Fruit fly (Drosophila melanogaster) whole organism, embryonic: ENCODE measurements around the gene CG10019.

Experiments
- Awh ChIP-seq: fragments of 200-800 bp; sonication (Bioruptor generic); IDR thresholded peaks from 2 replicates; pipeline ENCODE4, ENCODE4 v1.3.6; 2022; ENCODE audit warnings: missing biosample characterization, missing genetic modification characterization
- B-H2 ChIP-seq: fragments of 200-800 bp; sonication (Bioruptor generic); optimal IDR thresholded peaks from 2 replicates; lab custom pipeline; 2018; ENCODE audit warnings: missing biosample characterization, mild to moderate bottlenecking, missing genetic modification characterization
- CG10321 ChIP-seq: fragments of 200-800 bp; sonication (Bioruptor generic); IDR thresholded peaks from 2 replicates; pipeline ENCODE4 v1.3.6; 2022; ENCODE audit warnings: missing biosample characterization, missing genetic modification characterization
- CG10543 ChIP-seq: fragments of 200-800 bp; sonication (Bioruptor generic); optimal IDR thresholded peaks from 3 replicates; lab custom pipeline; 2017; ENCODE audit warnings: missing biosample characterization, mild to moderate bottlenecking, missing genetic modification characterization, moderate library complexity
- CG11695 ChIP-seq: fragments of 200-800 bp; sonication (Bioruptor generic); IDR thresholded peaks from 3 replicates; pipeline ENCODE4 v1.3.6; 2022; ENCODE audit warnings: missing biosample characterization, missing genetic modification characterization
- CG12391 ChIP-seq: fragments of 200-800 bp; sonication (Bioruptor generic); optimal IDR thresholded peaks from 3 replicates; lab custom pipeline; 2018; ENCODE audit warnings: missing biosample characterization, mild to moderate bottlenecking, missing genetic modification characterization, moderate library complexity
- CG12769 ChIP-seq: fragments of 200-800 bp; sonication (Bioruptor generic); optimal IDR thresholded peaks from 2 replicates; lab custom pipeline; 2019; ENCODE audit warnings: missing biosample characterization, mild to moderate bottlenecking, missing genetic modification characterization, moderate library complexity
- CG13424 ChIP-seq: fragments of 200-800 bp; sonication (Bioruptor generic); optimal IDR thresholded peaks from 2 replicates; lab custom pipeline; 2019; ENCODE audit warnings: missing biosample characterization, mild to moderate bottlenecking, missing genetic modification characterization, moderate library complexity
- CG13894 ChIP-seq: fragments of 200-800 bp; sonication (Bioruptor generic); optimal IDR thresholded peaks from 3 replicates; lab custom pipeline; 2018; ENCODE audit warnings: missing biosample characterization, mild to moderate bottlenecking, missing genetic modification characterization, moderate library complexity
- CG1529 ChIP-seq: fragments of 200-800 bp; sonication (Bioruptor generic); optimal IDR thresholded peaks from 3 replicates; lab custom pipeline; 2018; ENCODE audit warnings: missing biosample characterization, missing genetic modification characterization
- CG17359 ChIP-seq: fragments of 200-800 bp; sonication (Bioruptor generic); optimal IDR thresholded peaks from 3 replicates; lab custom pipeline; 2018; ENCODE audit warnings: missing biosample characterization, mild to moderate bottlenecking, missing genetic modification characterization, moderate library complexity
- CG18599 ChIP-seq: fragments of 200-800 bp; sonication (Bioruptor generic); optimal IDR thresholded peaks from 3 replicates; lab custom pipeline; 2017; ENCODE audit warnings: missing biosample characterization, missing genetic modification characterization, mild to moderate bottlenecking, moderate library complexity, missing genetic modification reagents
- CG4424 ChIP-seq: fragments of 200-800 bp; sonication (Bioruptor generic); optimal IDR thresholded peaks from 3 replicates; lab custom pipeline; 2016; ENCODE audit warnings: missing biosample characterization, missing genetic modification characterization
- CG4854 ChIP-seq: fragments of 200-800 bp; sonication (Bioruptor generic); optimal IDR thresholded peaks from 2 replicates; lab custom pipeline; 2016; ENCODE audit warnings: missing biosample characterization, missing genetic modification characterization, inconsistent platforms
- CG6254 ChIP-seq: fragments of 200-800 bp; sonication (Bioruptor generic); optimal IDR thresholded peaks from 3 replicates; lab custom pipeline; 2017; ENCODE audit warnings: mild to moderate bottlenecking, missing biosample characterization, missing genetic modification reagents, missing genetic modification characterization
- CG7556 ChIP-seq: fragments of 200-800 bp; sonication (Bioruptor generic); optimal IDR thresholded peaks from 2 replicates; lab custom pipeline; 2017; ENCODE audit warnings: missing biosample characterization, mild to moderate bottlenecking, missing genetic modification characterization
- CG8388 ChIP-seq: fragments of 200-800 bp; sonication (Bioruptor generic); optimal IDR thresholded peaks from 2 replicates; lab custom pipeline; 2019; ENCODE audit warnings: missing biosample characterization, mild to moderate bottlenecking, missing genetic modification characterization, moderate library complexity
- CG9609 ChIP-seq: fragments of 200-800 bp; sonication (Bioruptor generic); optimal IDR thresholded peaks from 3 replicates; lab custom pipeline; 2016; ENCODE audit warnings: missing biosample characterization, missing genetic modification characterization
- Gug ChIP-seq: fragments of 200-800 bp; sonication (Bioruptor generic); IDR thresholded peaks from 4 replicates; pipeline ENCODE4 v1.3.6; 2022; ENCODE audit warnings: missing biosample characterization, missing genetic modification characterization
- Hmr ChIP-seq: fragments of 200-800 bp; sonication (Bioruptor generic); optimal IDR thresholded peaks from 3 replicates; lab custom pipeline; 2017; ENCODE audit warnings: mild to moderate bottlenecking, missing biosample characterization, missing genetic modification reagents, missing genetic modification characterization
- Hmx ChIP-seq: fragments of 200-800 bp; sonication (Bioruptor generic); optimal IDR thresholded peaks from 2 replicates; lab custom pipeline; 2016; ENCODE audit warnings: missing biosample characterization, missing genetic modification characterization
- MTF-1 ChIP-seq: fragments of 200-800 bp; sonication (Bioruptor generic); optimal IDR thresholded peaks from 2 replicates; lab custom pipeline; 2018; ENCODE audit warnings: missing biosample characterization, mild to moderate bottlenecking, missing genetic modification characterization, borderline replicate concordance
- NC2β ChIP-seq: fragments of 200-800 bp; sonication (Bioruptor generic); optimal IDR thresholded peaks from 2 replicates; lab custom pipeline; 2016; ENCODE audit warnings: missing biosample characterization, missing genetic modification characterization
- Optix ChIP-seq: fragments of 200-800 bp; sonication (Bioruptor generic); IDR thresholded peaks from 3 replicates; pipeline ENCODE4 v1.3.6; 2022; ENCODE audit warnings: missing biosample characterization, missing genetic modification characterization
- Spps ChIP-seq: fragments of 200-800 bp; sonication (Bioruptor generic); optimal IDR thresholded peaks from 2 replicates; lab custom pipeline; 2018; ENCODE audit warnings: missing biosample characterization, mild to moderate bottlenecking, missing genetic modification characterization
- Sry-β ChIP-seq: fragments of 200-800 bp; sonication (Bioruptor generic); optimal IDR thresholded peaks from 2 replicates; lab custom pipeline; 2018; ENCODE audit warnings: missing biosample characterization, mild to moderate bottlenecking, missing genetic modification characterization, moderate library complexity
- Tbp ChIP-seq: fragments of >200 bp; optimal IDR thresholded peaks from 2 replicates; lab custom pipeline; 2018; ENCODE audit warnings: missing biosample characterization, missing genetic modification characterization
- Vsx1 ChIP-seq: fragments of 200-800 bp; sonication (Bioruptor generic); optimal IDR thresholded peaks from 2 replicates; lab custom pipeline; 2017; ENCODE audit warnings: missing biosample characterization, mild to moderate bottlenecking, missing genetic modification characterization, missing genetic modification reagents
- aop ChIP-seq: fragments of 200-800 bp; sonication (Bioruptor generic); IDR thresholded peaks from 2 replicates; pipeline ENCODE4 v1.3.6; 2022; ENCODE audit warnings: missing biosample characterization, missing genetic modification characterization
- cwo ChIP-seq: fragments of 200-800 bp; sonication (Bioruptor generic); optimal IDR thresholded peaks from 3 replicates; lab custom pipeline; 2017; ENCODE audit warnings: missing biosample characterization, missing genetic modification characterization, mild to moderate bottlenecking, moderate library complexity, missing genetic modification reagents
- danr ChIP-seq: fragments of 200-800 bp; sonication (Bioruptor generic); IDR thresholded peaks from 2 replicates; pipeline ENCODE4 v1.3.6; 2022; ENCODE audit warnings: missing biosample characterization, missing genetic modification characterization
- dimm ChIP-seq: fragments of 200-800 bp; sonication (Bioruptor generic); IDR thresholded peaks from 2 replicates; pipeline ENCODE4 v1.3.6; 2022; ENCODE audit warnings: missing biosample characterization, missing genetic modification characterization
- dpn ChIP-seq, 2 experiments: fragments of 200-800 bp; sonication (Bioruptor generic); optimal IDR thresholded peaks; 3 replicates each; lab custom pipeline; 2016; ENCODE audit warnings: missing biosample characterization in 2 of 2, missing genetic modification characterization in 2 of 2
- ewg ChIP-seq: fragments of 200-800 bp; sonication (Bioruptor generic); optimal IDR thresholded peaks from 3 replicates; lab custom pipeline; 2017; ENCODE audit warnings: mild to moderate bottlenecking, missing biosample characterization, missing genetic modification reagents, missing genetic modification characterization
- hth ChIP-seq: fragments of >200 bp; optimal IDR thresholded peaks from 2 replicates; lab custom pipeline; 2017; ENCODE audit warnings: inconsistent platforms
- ind ChIP-seq: fragments of 200-800 bp; sonication (Bioruptor generic); optimal IDR thresholded peaks from 3 replicates; lab custom pipeline; 2016; ENCODE audit warnings: missing biosample characterization, missing genetic modification characterization
- lmd ChIP-seq: fragments of 200-800 bp; sonication (Bioruptor generic); IDR thresholded peaks from 2 replicates; pipeline ENCODE4 v1.3.6; 2022; ENCODE audit warnings: missing biosample characterization, missing genetic modification characterization
- lola ChIP-seq, 3 experiments: fragments of >200 bp in 2 of 3; fragments of 200-800 bp in 1 of 3; sonication (Bioruptor generic) in 1 of 3; optimal IDR thresholded peaks; 2 replicates each; lab custom pipeline; 2017 to 2019; ENCODE audit warnings: missing biosample characterization in 3 of 3, missing genetic modification characterization in 3 of 3, mild to moderate bottlenecking in 1 of 3, moderate library complexity in 1 of 3
- maf-S ChIP-seq: fragments of 200-800 bp; sonication (Bioruptor generic); optimal IDR thresholded peaks from 2 replicates; lab custom pipeline; 2016; ENCODE audit warnings: missing biosample characterization, missing genetic modification characterization
- org-1 ChIP-seq: fragments of 200-800 bp; sonication (Bioruptor generic); optimal IDR thresholded peaks from 2 replicates; lab custom pipeline; 2017; ENCODE audit warnings: missing biosample characterization, missing genetic modification characterization
- pfk ChIP-seq: fragments of 200-800 bp; sonication (Bioruptor generic); optimal IDR thresholded peaks from 2 replicates; lab custom pipeline; 2018; ENCODE audit warnings: missing biosample characterization, mild to moderate bottlenecking, missing genetic modification characterization, moderate library complexity
- psq ChIP-seq: fragments of 200-800 bp; sonication (Bioruptor generic); optimal IDR thresholded peaks from 2 replicates; lab custom pipeline; 2017; ENCODE audit warnings: missing biosample characterization, missing genetic modification characterization
- sc ChIP-seq, 3 experiments: fragments of >200 bp in 2 of 3; fragments of 200-800 bp in 1 of 3; sonication (Bioruptor generic) in 1 of 3; optimal IDR thresholded peaks; 2 replicates in 2 of 3; 3 replicates in 1 of 3; lab custom pipeline; 2017; ENCODE audit warnings: mild to moderate bottlenecking in 1 of 3, missing biosample characterization in 1 of 3, missing genetic modification characterization in 1 of 3, missing genetic modification reagents in 1 of 3
- shn ChIP-seq: fragments of 200-800 bp; sonication (Bioruptor generic); optimal IDR thresholded peaks from 3 replicates; lab custom pipeline; 2016; ENCODE audit warnings: missing biosample characterization, missing genetic modification characterization
- slbo ChIP-seq: fragments of 200-800 bp; sonication (Bioruptor generic); IDR thresholded peaks from 2 replicates; pipeline ENCODE4 v1.3.6; 2022; ENCODE audit warnings: missing biosample characterization, missing genetic modification characterization
- sob ChIP-seq: fragments of 200-800 bp; sonication (Bioruptor generic); IDR thresholded peaks from 2 replicates; pipeline ENCODE4 v1.3.6; 2022; ENCODE audit warnings: missing biosample characterization, missing genetic modification characterization
- tio ChIP-seq: fragments of 200-800 bp; sonication (Bioruptor generic); optimal IDR thresholded peaks from 2 replicates; lab custom pipeline; 2017; ENCODE audit warnings: missing biosample characterization, missing genetic modification characterization, inconsistent platforms

The CG10019 gene

dm6 chr2L:3775767-3776351 lies 45.6 kb downstream of the CG10019 start (continued):
- TF ChIP-seq CG7556 (peak; percentile 36), CG11695 (0 out of 3 replicates have a peak, but pooled peaks have one; percentile 13), CG17359 (tag; lab: Kevin White, UChicago) (no peak), sc (optimal IDR thresholded peaks at IDR 0.05; lab: Kevin White, UChicago) (no peak), sc (GFP tag; optimal IDR thresholded peaks at IDR 0.05; lab: Kevin White, UChicago) (peak; percentile 40), hth (no peak), ewg (GFP tag; lab: Kevin White, UChicago) (peak; percentile 8), CG13424 (tag; lab: Kevin White, UChicago) (peak; percentile 34), maf-S (GFP tag; lab: Kevin White, UChicago) (no peak), Gug (GFP tag; lab: Robert Waterston, UW) (0 out of 4 replicates have a peak, but pooled peaks have one; percentile 24), Tbp (GFP tag; lab: Kevin White, UChicago) (no peak), CG12391 (tag; lab: Kevin White, UChicago) (peak; percentile 62), psq (GFP tag; lab: Kevin White, UChicago) (no peak), Sry-β (no peak), Hmx (GFP tag; lab: Kevin White, UChicago) (no peak), B-H2 (GFP tag; lab: Kevin White, UChicago) (no peak), danr (GFP tag; lab: Robert Waterston, UW) (0 out of 2 replicates have a peak, but pooled peaks have one; percentile 25), CG6254 (GFP tag; lab: Kevin White, UChicago) (peak; percentile 29), org-1 (GFP tag; lab: Kevin White, UChicago) (peak; percentile 68), Hmr (GFP tag; lab: Kevin White, UChicago) (peak; percentile 3), tio (GFP tag; lab: Kevin White, UChicago) (peak; percentile 65), CG1529 (GFP tag; lab: Kevin White, UChicago) (no peak), CG10321 (GFP tag; lab: Robert Waterston, UW) (no peak), pfk (GFP tag; lab: Kevin White, UChicago) (no peak), lola (GFP tag; optimal IDR thresholded peaks at IDR 0.05; lab: Kevin White, UChicago) (peak in 1 of 3 experiments; percentile 67), dpn (GFP tag; optimal IDR thresholded peaks at IDR 0.05; lab: Kevin White, UChicago) (peak in 1 of 2 experiments; percentile 36), Vsx1 (no peak), NC2β (peak; percentile 25), slbo (GFP tag; lab: Robert Waterston, UW) (0 out of 2 replicates have a peak, but pooled peaks have one; percentile 30), CG9609 (peak; percentile 25), Awh (GFP tag; lab: Robert Waterston, UW) (no peak), MTF-1 (GFP tag; lab: Kevin White, UChicago) (no peak), cwo (GFP tag; lab: Kevin White, UChicago) (no peak), lmd (GFP tag; lab: Robert Waterston, UW) (peak; percentile 59), shn (GFP tag; lab: Kevin White, UChicago) (peak; percentile 57), CG8388 (GFP tag; lab: Kevin White, UChicago) (peak; percentile 37), CG13894 (tag; lab: Kevin White, UChicago) (no peak), CG10543 (no peak), CG12769 (no peak), sob (GFP tag; lab: Robert Waterston, UW) (no peak), aop (no peak), CG4424 (GFP tag; lab: Kevin White, UChicago) (peak; percentile 11), Optix (GFP tag; lab: Robert Waterston, UW) (no peak), dimm (GFP tag; lab: Robert Waterston, UW) (no peak), CG4854 (GFP tag; lab: Kevin White, UChicago) (no peak), Spps (tag; lab: Kevin White, UChicago) (peak; percentile 16), ind (peak; percentile 9), CG18599 (GFP tag; lab: Kevin White, UChicago) (no peak)
